Worm (Caenorhabditis elegans) whole organism, late embryonic: ENCODE results near the gene W02B3.7.

ENCODE experiments used
- C08G9.2 ChIP-seq: sonication (generic microtip); optimal IDR thresholded peaks from 2 replicates; lab custom pipeline; 2016; ENCODE audit warnings: mild to moderate bottlenecking, missing genetic modification characterization, moderate library complexity, missing compliant biosample characterization
- C38D4.7 ChIP-seq: fragments of 200-800 bp; sonication (Bioruptor generic); optimal IDR thresholded peaks from 2 replicates; lab custom pipeline; 2018; ENCODE audit warnings: mild to moderate bottlenecking, missing genetic modification characterization, moderate library complexity, missing compliant biosample characterization
- F13H6.1 ChIP-seq: sonication (generic microtip); optimal IDR thresholded peaks from 2 replicates; lab custom pipeline; 2016; ENCODE audit warnings: missing genetic modification characterization, missing compliant biosample characterization
- Y22D7AL.16 ChIP-seq: sonication (generic microtip); optimal IDR thresholded peaks from 2 replicates; lab custom pipeline; 2016; ENCODE audit warnings: missing genetic modification characterization, missing compliant biosample characterization
- ahr-1 ChIP-seq: sonication (generic microtip); optimal IDR thresholded peaks from 2 replicates; lab custom pipeline; 2016; ENCODE audit warnings: missing genetic modification characterization, missing compliant biosample characterization
- ceh-14 ChIP-seq: sonication (generic microtip); optimal IDR thresholded peaks from 2 replicates; lab custom pipeline; 2016; ENCODE audit warnings: missing genotype, missing genetic modification characterization, missing compliant biosample characterization
- ceh-19 ChIP-seq: fragments of 200-800 bp; sonication (Bioruptor generic); optimal IDR thresholded peaks from 2 replicates; lab custom pipeline; 2018; ENCODE audit warnings: mild to moderate bottlenecking, missing genetic modification characterization, missing compliant biosample characterization
- ceh-2 ChIP-seq: sonication (generic microtip); optimal IDR thresholded peaks from 2 replicates; lab custom pipeline; 2016; ENCODE audit warnings: missing genotype, missing genetic modification characterization, missing compliant biosample characterization
- ceh-22 ChIP-seq: sonication (generic microtip); optimal IDR thresholded peaks from 2 replicates; lab custom pipeline; 2017; ENCODE audit warnings: missing biosample characterization, missing genetic modification characterization
- ceh-30 ChIP-seq: fragments of 150-350 bp; optimal IDR thresholded peaks from 2 replicates; lab custom pipeline; 2014; ENCODE audit warnings: missing biosample characterization, missing genetic modification characterization
- ceh-31 ChIP-seq: sonication (generic microtip); optimal IDR thresholded peaks from 2 replicates; lab custom pipeline; 2016; ENCODE audit warnings: missing genetic modification characterization, missing compliant biosample characterization
- ceh-34 ChIP-seq: sonication (generic microtip); optimal IDR thresholded peaks from 2 replicates; lab custom pipeline; 2016; ENCODE audit warnings: mild to moderate bottlenecking, missing genetic modification characterization, missing compliant biosample characterization
- ceh-48 ChIP-seq: sonication (generic microtip); optimal IDR thresholded peaks from 2 replicates; lab custom pipeline; 2016; ENCODE audit warnings: missing genetic modification characterization, inconsistent platforms, missing compliant biosample characterization
- ceh-6 ChIP-seq: fragments of 200-800 bp; sonication (Bioruptor generic); optimal IDR thresholded peaks from 2 replicates; lab custom pipeline; 2018; ENCODE audit warnings: mild to moderate bottlenecking, missing genetic modification characterization, missing compliant biosample characterization
- ceh-9 ChIP-seq: sonication (generic microtip); optimal IDR thresholded peaks from 2 replicates; lab custom pipeline; 2016; ENCODE audit warnings: mild to moderate bottlenecking, missing genetic modification characterization, inconsistent platforms, missing compliant biosample characterization
- dmd-4 ChIP-seq: sonication (generic microtip); optimal IDR thresholded peaks from 2 replicates; lab custom pipeline; 2016; ENCODE audit warnings: borderline replicate concordance, missing genetic modification characterization, missing compliant biosample characterization
- elt-2 ChIP-seq: sonication (generic microtip); optimal IDR thresholded peaks from 2 replicates; lab custom pipeline; 2016; ENCODE audit warnings: missing genetic modification reagents, missing genetic modification characterization, missing compliant biosample characterization
- ets-4 ChIP-seq: sonication (generic microtip); optimal IDR thresholded peaks from 2 replicates; lab custom pipeline; 2016; ENCODE audit warnings: missing genetic modification characterization, missing compliant biosample characterization
- eyg-1 ChIP-seq: sonication (generic microtip); optimal IDR thresholded peaks from 2 replicates; lab custom pipeline; 2016; ENCODE audit warnings: missing genotype, missing genetic modification characterization, missing compliant biosample characterization
- fkh-10 ChIP-seq: fragments of 150-350 bp; optimal IDR thresholded peaks from 2 replicates; lab custom pipeline; 2014; ENCODE audit warnings: missing biosample characterization, missing genetic modification reagents, missing genetic modification characterization
- fkh-6 ChIP-seq: sonication (generic microtip); optimal IDR thresholded peaks from 2 replicates; lab custom pipeline; 2016; ENCODE audit warnings: missing genetic modification characterization, missing compliant biosample characterization
- gmeb-2 ChIP-seq: sonication (generic microtip); optimal IDR thresholded peaks from 2 replicates; lab custom pipeline; 2016; ENCODE audit warnings: missing genetic modification characterization, inconsistent platforms, missing compliant biosample characterization
- hlh-30 ChIP-seq: sonication (generic microtip); optimal IDR thresholded peaks from 2 replicates; lab custom pipeline; 2017; ENCODE audit warnings: antibody characterized with exemption, missing genetic modification characterization, missing compliant biosample characterization; ENCODE audit not compliant: insufficient read depth
- hlh-6 ChIP-seq: sonication (generic microtip); optimal IDR thresholded peaks from 2 replicates; lab custom pipeline; 2016; ENCODE audit warnings: missing genotype, missing genetic modification characterization, missing compliant biosample characterization
- hlh-8 ChIP-seq: sonication (generic microtip); optimal IDR thresholded peaks from 2 replicates; lab custom pipeline; 2016; ENCODE audit warnings: missing genotype, missing genetic modification characterization, missing compliant biosample characterization
- lim-6 ChIP-seq: sonication (generic microtip); optimal IDR thresholded peaks from 2 replicates; lab custom pipeline; 2016; ENCODE audit warnings: missing genetic modification characterization, missing compliant biosample characterization
- madf-2 ChIP-seq: sonication (generic microtip); optimal IDR thresholded peaks from 2 replicates; lab custom pipeline; 2017; ENCODE audit warnings: missing genetic modification characterization, missing compliant biosample characterization
- mec-3 ChIP-seq: sonication (generic microtip); optimal IDR thresholded peaks from 2 replicates; lab custom pipeline; 2016; ENCODE audit warnings: borderline replicate concordance, missing genetic modification characterization, missing compliant biosample characterization
- nfya-1 ChIP-seq: sonication (generic microtip); optimal IDR thresholded peaks from 2 replicates; lab custom pipeline; 2017; ENCODE audit warnings: missing genetic modification characterization, mild to moderate bottlenecking, missing compliant biosample characterization, antibody characterized with exemption, moderate library complexity
- nhr-11 ChIP-seq: fragments of 150-350 bp; optimal IDR thresholded peaks from 2 replicates; lab custom pipeline; 2014; ENCODE audit warnings: missing biosample characterization, missing genetic modification characterization
- nhr-232 ChIP-seq: sonication (generic microtip); optimal IDR thresholded peaks from 2 replicates; lab custom pipeline; 2016; ENCODE audit warnings: missing genetic modification characterization, missing compliant biosample characterization
- npax-4 ChIP-seq: sonication (generic microtip); optimal IDR thresholded peaks from 2 replicates; lab custom pipeline; 2016; ENCODE audit warnings: missing genetic modification characterization, missing compliant biosample characterization
- odd-2 ChIP-seq: sonication (generic microtip); optimal IDR thresholded peaks from 2 replicates; lab custom pipeline; 2017; ENCODE audit warnings: antibody characterized with exemption, mild to moderate bottlenecking, missing genetic modification characterization, missing compliant biosample characterization
- pat-9 ChIP-seq: fragments of 200-800 bp; sonication (Bioruptor generic); optimal IDR thresholded peaks from 2 replicates; lab custom pipeline; 2018; ENCODE audit warnings: mild to moderate bottlenecking, missing genetic modification characterization, moderate library complexity, missing compliant biosample characterization
- pax-1 ChIP-seq: fragments of 150-350 bp; optimal IDR thresholded peaks from 2 replicates; lab custom pipeline; 2014; ENCODE audit warnings: missing biosample characterization, missing genetic modification characterization
- pha-2 ChIP-seq: sonication (generic microtip); optimal IDR thresholded peaks from 2 replicates; lab custom pipeline; 2017; ENCODE audit warnings: mild to moderate bottlenecking, missing genetic modification characterization, missing compliant biosample characterization
- pha-4 ChIP-seq: fragments of 150-350 bp; optimal IDR thresholded peaks from 2 replicates; lab custom pipeline; 2018; ENCODE audit warnings: missing biosample characterization, missing genetic modification reagents, missing genetic modification characterization
- pqm-1 ChIP-seq: sonication (generic microtip); optimal IDR thresholded peaks from 2 replicates; lab custom pipeline; 2016; ENCODE audit warnings: missing genetic modification characterization, missing compliant biosample characterization
- pros-1 ChIP-seq: fragments of 150-350 bp; optimal IDR thresholded peaks from 2 replicates; lab custom pipeline; 2014; ENCODE audit warnings: missing biosample characterization, missing genetic modification reagents, missing genetic modification characterization
- sox-4 ChIP-seq: sonication (generic microtip); optimal IDR thresholded peaks from 2 replicates; lab custom pipeline; 2017; ENCODE audit warnings: mild to moderate bottlenecking, missing genetic modification characterization, inconsistent platforms, missing compliant biosample characterization
- syd-9 ChIP-seq: sonication (generic microtip); optimal IDR thresholded peaks from 2 replicates; lab custom pipeline; 2016; ENCODE audit warnings: mild to moderate bottlenecking, missing genetic modification characterization, moderate library complexity, missing compliant biosample characterization
- tbx-7 ChIP-seq: sonication (generic microtip); optimal IDR thresholded peaks from 2 replicates; lab custom pipeline; 2016; ENCODE audit warnings: missing genotype, missing genetic modification characterization, missing compliant biosample characterization
- unc-3 ChIP-seq, 2 experiments: fragments of 200-800 bp in 1 of 2; sonication (Bioruptor generic) in 1 of 2; sonication (generic microtip) in 1 of 2; conservative IDR thresholded peaks in 1 of 2; optimal IDR thresholded peaks in 1 of 2; 2 replicates each; pipeline versions ENCODE4 v1.3.6 to Lab custom; 2016 to 2022; ENCODE audit warnings: missing compliant biosample characterization in 2 of 2, missing genetic modification characterization in 2 of 2, missing genetic modification reagents in 1 of 2
- unc-42 ChIP-seq: sonication (generic microtip); optimal IDR thresholded peaks from 2 replicates; lab custom pipeline; 2016; ENCODE audit warnings: missing genotype, missing genetic modification characterization, missing compliant biosample characterization
- unc-55 ChIP-seq: sonication (generic microtip); optimal IDR thresholded peaks from 2 replicates; lab custom pipeline; 2017; ENCODE audit warnings: missing biosample characterization, missing genetic modification reagents, missing genetic modification characterization
- unc-86 ChIP-seq: sonication (generic microtip); optimal IDR thresholded peaks from 2 replicates; lab custom pipeline; 2016; ENCODE audit warnings: missing genetic modification characterization, missing compliant biosample characterization
- zip-5 ChIP-seq: sonication (generic microtip); optimal IDR thresholded peaks from 2 replicates; lab custom pipeline; 2016; ENCODE audit warnings: missing genetic modification characterization, missing compliant biosample characterization
- ztf-16 ChIP-seq: sonication (generic microtip); optimal IDR thresholded peaks from 2 replicates; lab custom pipeline; 2017; ENCODE audit warnings: missing genetic modification characterization, missing compliant biosample characterization

Gene W02B3.7

ce11 chrIII:668303-668893 is 23.4 kb downstream of the W02B3.7 start, which contains the start of gene W02B3.3 (continued):
- TF ChIP-seq ceh-6: peak; percentile 34
- TF ChIP-seq unc-42 (tag; lab: Kevin White, UChicago): peak; percentile 94
- no peak for TF ChIP-seq pha-4 (tag; lab: Kevin White, UChicago)
- no peak for TF ChIP-seq tbx-7 (tag; lab: Kevin White, UChicago)
- TF ChIP-seq unc-55 (GFP tag; lab: Kevin White, UChicago): peak; percentile 77
- no peak for TF ChIP-seq odd-2
- TF ChIP-seq unc-3 (GFP tag; conservative IDR thresholded peaks at IDR 0.05; lab: Robert Waterston, UW): no peak
- no peak for TF ChIP-seq unc-3 (tag; optimal IDR thresholded peaks at IDR 0.05; lab: Kevin White, UChicago)
- no peak for TF ChIP-seq gmeb-2 (tag; lab: Kevin White, UChicago)
- no peak for TF ChIP-seq dmd-4 (tag; lab: Kevin White, UChicago)
- no peak for TF ChIP-seq F13H6.1 (tag; lab: Kevin White, UChicago)
- TF ChIP-seq pqm-1 (tag; lab: Kevin White, UChicago): no peak
- peak; percentile 84 for TF ChIP-seq ceh-31
- no peak for TF ChIP-seq pax-1 (tag; lab: Kevin White, UChicago)
- TF ChIP-seq Y22D7AL.16: no peak
- TF ChIP-seq C08G9.2 (tag; lab: Kevin White, UChicago): no peak
- no peak for TF ChIP-seq ceh-22 (tag; lab: Kevin White, UChicago)
- peak; percentile 74 for TF ChIP-seq ceh-19 (GFP tag; lab: Kevin White, UChicago)
- TF ChIP-seq pha-2 (tag; lab: Kevin White, UChicago): no peak
- no peak for TF ChIP-seq syd-9 (tag; lab: Kevin White, UChicago)
- TF ChIP-seq hlh-6 (tag; lab: Kevin White, UChicago): peak; percentile 43
- no peak for TF ChIP-seq npax-4 (tag; lab: Kevin White, UChicago)
- TF ChIP-seq nhr-232 (tag; lab: Kevin White, UChicago): no peak
- no peak for TF ChIP-seq lim-6 (tag; lab: Kevin White, UChicago)
- no peak for TF ChIP-seq ceh-30 (tag; lab: Kevin White, UChicago)
- TF ChIP-seq ceh-14 (tag; lab: Kevin White, UChicago): peak; percentile 69
- TF ChIP-seq madf-2 (tag; lab: Kevin White, UChicago): no peak
- no peak for TF ChIP-seq unc-86 (tag; lab: Kevin White, UChicago)
- no peak for TF ChIP-seq zip-5 (tag; lab: Kevin White, UChicago)
- no peak for TF ChIP-seq ahr-1 (tag; lab: Kevin White, UChicago)
- TF ChIP-seq C38D4.7 (GFP tag; lab: Kevin White, UChicago): no peak
- TF ChIP-seq ceh-2: peak; percentile 23
- peak; percentile 55 for TF ChIP-seq pros-1
- TF ChIP-seq fkh-10 (GFP tag; lab: Kevin White, UChicago): peak; percentile 21
- TF ChIP-seq sox-4 (tag; lab: Kevin White, UChicago): no peak
- no peak for TF ChIP-seq hlh-30 (tag; lab: Kevin White, UChicago)
- no peak for TF ChIP-seq ceh-9 (tag; lab: Kevin White, UChicago)
- TF ChIP-seq ceh-34 (tag; lab: Kevin White, UChicago): peak; percentile 16
- peak; percentile 6 for TF ChIP-seq pat-9 (tag; lab: Kevin White, UChicago)
- no peak for TF ChIP-seq fkh-6 (tag; lab: Kevin White, UChicago)
- TF ChIP-seq ets-4: no peak
- TF ChIP-seq mec-3 (tag; lab: Kevin White, UChicago): no peak
- TF ChIP-seq hlh-8 (tag; lab: Kevin White, UChicago): no peak
- no peak for TF ChIP-seq ztf-16
- no peak for TF ChIP-seq elt-2 (tag; lab: Kevin White, UChicago)
- TF ChIP-seq nfya-1 (tag; lab: Kevin White, UChicago): peak; percentile 23
- TF ChIP-seq eyg-1 (tag; lab: Kevin White, UChicago): no peak
- TF ChIP-seq ceh-48 (tag; lab: Kevin White, UChicago): no peak
- TF ChIP-seq nhr-11: no peak
- TF ChIP-seq, all 69 proteins: peak for 19
